Worm (Caenorhabditis elegans) whole organism, L4 larva: ENCODE data around the gene F08F1.9.

Source experiments
- aly-2 ChIP-seq: sonication (generic microtip); optimal IDR thresholded peaks from 2 replicates; lab custom pipeline; 2018; ENCODE audit warnings: missing biosample characterization, missing genetic modification characterization
- ama-1 ChIP-seq: fragments of 150-350 bp; optimal IDR thresholded peaks from 2 replicates; lab custom pipeline; 2014; ENCODE audit warnings: inconsistent platforms, mixed read lengths
- ces-1 ChIP-seq: fragments of 150-350 bp; sonication (generic microtip); optimal IDR thresholded peaks from 4 replicates; lab custom pipeline; 2014; ENCODE audit warnings: missing biosample characterization, missing genetic modification reagents, missing genetic modification characterization
- daf-19 ChIP-seq: fragments of 200-800 bp; sonication (Bioruptor generic); conservative IDR thresholded peaks from 2 replicates; pipeline ENCODE4 v1.3.6; 2022; ENCODE audit warnings: missing genetic modification characterization, missing compliant biosample characterization
- fkh-10 ChIP-seq: fragments of 150-350 bp; optimal IDR thresholded peaks from 2 replicates; lab custom pipeline; 2014; ENCODE audit warnings: missing biosample characterization, missing genetic modification reagents, missing genetic modification characterization
- hlh-11 ChIP-seq: fragments of 200-800 bp; sonication (Bioruptor generic); optimal IDR thresholded peaks from 2 replicates; lab custom pipeline; 2018; ENCODE audit warnings: mild to moderate bottlenecking, missing genetic modification characterization, missing compliant biosample characterization
- lin-39 ChIP-seq: fragments of 150-350 bp; optimal IDR thresholded peaks from 2 replicates; lab custom pipeline; 2014; ENCODE audit warnings: missing biosample characterization, missing genetic modification reagents, missing genetic modification characterization
- nhr-11 ChIP-seq: fragments of 150-350 bp; optimal IDR thresholded peaks from 2 replicates; lab custom pipeline; 2014; ENCODE audit warnings: missing biosample characterization, missing genetic modification characterization
- nhr-237 ChIP-seq: sonication (generic microtip); optimal IDR thresholded peaks from 2 replicates; lab custom pipeline; 2017; ENCODE audit warnings: missing biosample characterization, missing genetic modification characterization
- nhr-77 ChIP-seq: fragments of 150-350 bp; optimal IDR thresholded peaks from 2 replicates; lab custom pipeline; 2014; ENCODE audit warnings: missing biosample characterization, missing genetic modification characterization
- saeg-2 ChIP-seq: fragments of 200-800 bp; sonication (Bioruptor generic); IDR thresholded peaks from 2 replicates; pipeline ENCODE4 v1.3.6; 2022; ENCODE audit warnings: missing genetic modification reagents, missing genetic modification characterization, missing compliant biosample characterization
- set-16 ChIP-seq: fragments of 200-800 bp; sonication (Bioruptor generic); IDR thresholded peaks from 2 replicates; pipeline ENCODE4 v1.3.6; 2022; ENCODE audit warnings: missing genetic modification reagents, missing genetic modification characterization, missing compliant biosample characterization
- unc-62 ChIP-seq, 3 experiments: fragments of 150-350 bp in 1 of 3; sonication (generic microtip); optimal IDR thresholded peaks in 2 of 3; peaks in 1 of 3; 1 replicate in 1 of 3; 2 replicates in 2 of 3; lab custom pipeline; 2014 to 2017; ENCODE audit warnings: missing biosample characterization in 3 of 3, missing genetic modification characterization in 3 of 3, missing genetic modification reagents in 3 of 3, missing genotype in 1 of 3

- no peak for TF ChIP-seq unc-62 (GFP tag; optimal IDR thresholded peaks at IDR 0.05 in 1 of 2; lab: Kevin White, UChicago)
- no peak for TF ChIP-seq unc-62 (tag; optimal IDR thresholded peaks at IDR 0.05; lab: Kevin White, UChicago)
- no peak for TF ChIP-seq nhr-77
- no peak for TF ChIP-seq saeg-2 (GFP tag; lab: Robert Waterston, UW)
- TF ChIP-seq nhr-11 (tag; lab: Kevin White, UChicago): no peak
- TF ChIP-seq fkh-10: no peak
- no peak for TF ChIP-seq ama-1 (lab: Kevin White, UChicago)
- no peak for TF ChIP-seq lin-39 (tag; lab: Kevin White, UChicago)
- TF ChIP-seq aly-2 (tag; lab: Kevin White, UChicago): no peak
- no peak for TF ChIP-seq hlh-11
- TF ChIP-seq ces-1 (GFP tag; lab: Kevin White, UChicago): no peak
- TF ChIP-seq daf-19 (GFP tag; lab: Robert Waterston, UW): no peak
- no peak for TF ChIP-seq set-16
- TF ChIP-seq nhr-237: no peak
Measured at ce11 chrX:8432361-8432760, 21.7 kb upstream of the F08F1.9 start, which contains the start of gene kin-9.
